Fruit fly (Drosophila melanogaster) whole organism, embryonic: ENCODE data around the gene CG33664.

Experiments used
- Atf3 ChIP-seq: fragments of 200-800 bp; sonication (Bioruptor generic); optimal IDR thresholded peaks from 3 replicates; lab custom pipeline; 2016; ENCODE audit warnings: missing biosample characterization, missing genetic modification characterization
- Awh ChIP-seq: fragments of 200-800 bp; sonication (Bioruptor generic); IDR thresholded peaks from 2 replicates; pipeline ENCODE4, ENCODE4 v1.3.6; 2022; ENCODE audit warnings: missing biosample characterization, missing genetic modification characterization
- CG10274 ChIP-seq: fragments of 200-800 bp; sonication (Bioruptor generic); optimal IDR thresholded peaks from 3 replicates; lab custom pipeline; 2017; ENCODE audit warnings: missing biosample characterization, mild to moderate bottlenecking, missing genetic modification characterization
- CG12236 ChIP-seq: fragments of 200-800 bp; sonication (Bioruptor generic); optimal IDR thresholded peaks from 2 replicates; lab custom pipeline; 2016; ENCODE audit warnings: missing biosample characterization, missing genetic modification characterization
- CG12659 ChIP-seq: fragments of 200-800 bp; sonication (Bioruptor generic); optimal IDR thresholded peaks from 3 replicates; lab custom pipeline; 2017; ENCODE audit warnings: mild to moderate bottlenecking, missing biosample characterization, missing genetic modification reagents, missing genetic modification characterization
- CG14667 ChIP-seq: fragments of 200-800 bp; sonication (Bioruptor generic); IDR thresholded peaks from 2 replicates; pipeline ENCODE4 v1.3.6; 2022; ENCODE audit warnings: missing biosample characterization, missing genetic modification characterization
- CG1529 ChIP-seq: fragments of 200-800 bp; sonication (Bioruptor generic); optimal IDR thresholded peaks from 3 replicates; lab custom pipeline; 2018; ENCODE audit warnings: missing biosample characterization, missing genetic modification characterization
- CG16863 ChIP-seq: fragments of 200-800 bp; sonication (Bioruptor generic); optimal IDR thresholded peaks from 3 replicates; lab custom pipeline; 2016; ENCODE audit warnings: missing biosample characterization, missing genetic modification characterization
- CG17385 ChIP-seq: fragments of 200-800 bp; sonication (Bioruptor generic); optimal IDR thresholded peaks from 3 replicates; lab custom pipeline; 2018; ENCODE audit warnings: missing biosample characterization, mild to moderate bottlenecking, missing genetic modification characterization
- CG18599 ChIP-seq: fragments of 200-800 bp; sonication (Bioruptor generic); optimal IDR thresholded peaks from 3 replicates; lab custom pipeline; 2017; ENCODE audit warnings: missing biosample characterization, missing genetic modification characterization, mild to moderate bottlenecking, moderate library complexity, missing genetic modification reagents
- CG2116 ChIP-seq: fragments of 200-800 bp; sonication (Bioruptor generic); optimal IDR thresholded peaks from 3 replicates; lab custom pipeline; 2018; ENCODE audit warnings: missing biosample characterization, mild to moderate bottlenecking, missing genetic modification characterization
- CG2120 ChIP-seq: fragments of 200-800 bp; sonication (Bioruptor generic); optimal IDR thresholded peaks from 3 replicates; lab custom pipeline; 2016; ENCODE audit warnings: missing biosample characterization, missing genetic modification characterization
- CG31365 ChIP-seq: fragments of 200-800 bp; sonication (Bioruptor generic); optimal IDR thresholded peaks from 2 replicates; lab custom pipeline; 2018; ENCODE audit warnings: missing biosample characterization, mild to moderate bottlenecking, missing genetic modification characterization
- CG34422 ChIP-seq: fragments of 200-800 bp; sonication (Bioruptor generic); IDR thresholded peaks from 3 replicates; pipeline ENCODE4 v1.3.6; 2022; ENCODE audit warnings: missing biosample characterization, missing genetic modification characterization
- CG6683 ChIP-seq: fragments of 200-800 bp; sonication (Bioruptor generic); optimal IDR thresholded peaks from 2 replicates; lab custom pipeline; 2017; ENCODE audit warnings: missing biosample characterization, mild to moderate bottlenecking, missing genetic modification characterization, missing genetic modification reagents
- CG7987 ChIP-seq: fragments of 200-800 bp; sonication (Bioruptor generic); optimal IDR thresholded peaks from 2 replicates; lab custom pipeline; 2018; ENCODE audit warnings: missing biosample characterization, mild to moderate bottlenecking, missing genetic modification characterization, moderate library complexity
- CG8359 ChIP-seq: fragments of 200-800 bp; sonication (Bioruptor generic); optimal IDR thresholded peaks from 2 replicates; lab custom pipeline; 2017; ENCODE audit warnings: missing biosample characterization, mild to moderate bottlenecking, missing genetic modification characterization, borderline replicate concordance
- CG9437 ChIP-seq: fragments of 200-800 bp; sonication (Bioruptor generic); optimal IDR thresholded peaks from 2 replicates; lab custom pipeline; 2018; ENCODE audit warnings: missing biosample characterization, mild to moderate bottlenecking, missing genetic modification characterization
- CG9876 ChIP-seq: fragments of 200-800 bp; sonication (Bioruptor generic); optimal IDR thresholded peaks from 2 replicates; lab custom pipeline; 2016; ENCODE audit warnings: missing biosample characterization, missing genetic modification characterization
- CkIIα-i1 ChIP-seq: fragments of 200-800 bp; sonication (Bioruptor generic); IDR thresholded peaks from 2 replicates; pipeline ENCODE4 v1.3.6; 2022; ENCODE audit warnings: missing biosample characterization, missing genetic modification characterization
- Dfd ChIP-seq, 2 experiments: fragments of >200 bp; optimal IDR thresholded peaks; 2 replicates each; lab custom pipeline; 2017; ENCODE audit warnings: missing biosample characterization in 2 of 2, missing genetic modification characterization in 2 of 2
- Dip2 ChIP-seq: fragments of 200-800 bp; sonication (Bioruptor generic); IDR thresholded peaks from 2 replicates; pipeline ENCODE4 v1.3.6; 2022; ENCODE audit warnings: missing biosample characterization, missing genetic modification characterization
- Dp ChIP-seq: fragments of 200-800 bp; sonication (Bioruptor generic); optimal IDR thresholded peaks from 2 replicates; lab custom pipeline; 2018; ENCODE audit warnings: missing biosample characterization, mild to moderate bottlenecking, missing genetic modification characterization, moderate library complexity
- Ets65A ChIP-seq: fragments of 200-800 bp; sonication (Bioruptor generic); peaks from one replicate; lab custom pipeline; 2016; ENCODE audit warnings: missing biosample characterization, missing genetic modification characterization
- H15 ChIP-seq: fragments of 200-800 bp; sonication (Bioruptor generic); IDR thresholded peaks from 3 replicates; pipeline ENCODE4 v1.3.6; 2022; ENCODE audit warnings: missing biosample characterization, missing genetic modification characterization
- Hmr ChIP-seq: fragments of 200-800 bp; sonication (Bioruptor generic); optimal IDR thresholded peaks from 3 replicates; lab custom pipeline; 2017; ENCODE audit warnings: mild to moderate bottlenecking, missing biosample characterization, missing genetic modification reagents, missing genetic modification characterization
- NFAT ChIP-seq: fragments of 200-800 bp; sonication (Bioruptor generic); IDR thresholded peaks from 2 replicates; pipeline ENCODE4 v1.3.6; 2022; ENCODE audit warnings: missing biosample characterization, missing genetic modification characterization
- Nf-YB ChIP-seq: fragments of 200-800 bp; sonication (Bioruptor generic); optimal IDR thresholded peaks from 3 replicates; lab custom pipeline; 2019; ENCODE audit warnings: missing biosample characterization, mild to moderate bottlenecking, missing genetic modification characterization, moderate library complexity
- NfI ChIP-seq: fragments of 200-800 bp; sonication (Bioruptor generic); optimal IDR thresholded peaks from 3 replicates; lab custom pipeline; 2018; ENCODE audit warnings: missing biosample characterization, mild to moderate bottlenecking, missing genetic modification characterization, moderate library complexity
- Spps ChIP-seq: fragments of 200-800 bp; sonication (Bioruptor generic); optimal IDR thresholded peaks from 2 replicates; lab custom pipeline; 2018; ENCODE audit warnings: missing biosample characterization, mild to moderate bottlenecking, missing genetic modification characterization
- Xbp1 ChIP-seq: fragments of 200-800 bp; sonication (Bioruptor generic); optimal IDR thresholded peaks from 3 replicates; lab custom pipeline; 2016; ENCODE audit warnings: missing biosample characterization, mild to moderate bottlenecking, missing genetic modification characterization
- YL-1 ChIP-seq: fragments of 200-800 bp; sonication (Bioruptor generic); optimal IDR thresholded peaks from 3 replicates; lab custom pipeline; 2017; ENCODE audit warnings: missing biosample characterization, mild to moderate bottlenecking, missing genetic modification characterization
- al ChIP-seq: fragments of 200-800 bp; sonication (Bioruptor generic); IDR thresholded peaks from 2 replicates; pipeline ENCODE4 v1.3.6; 2022; ENCODE audit warnings: missing biosample characterization, missing genetic modification characterization
- ase ChIP-seq: fragments of 200-800 bp; sonication (Bioruptor generic); IDR thresholded peaks from 3 replicates; pipeline ENCODE4 v1.3.6; 2022; ENCODE audit warnings: missing biosample characterization, missing genetic modification characterization
- btn ChIP-seq: fragments of 200-800 bp; sonication (Bioruptor generic); optimal IDR thresholded peaks from 2 replicates; lab custom pipeline; 2016; ENCODE audit warnings: missing biosample characterization, missing genetic modification characterization
- cad ChIP-seq: fragments of >200 bp; optimal IDR thresholded peaks from 2 replicates; lab custom pipeline; 2017; ENCODE audit warnings: missing biosample characterization, missing genetic modification characterization
- croc ChIP-seq: fragments of 200-800 bp; sonication (Bioruptor generic); conservative IDR thresholded peaks from 3 replicates; pipeline ENCODE4 v1.3.6; 2022; ENCODE audit warnings: missing biosample characterization, missing genetic modification characterization
- disco-r ChIP-seq: fragments of 200-800 bp; sonication (Bioruptor generic); optimal IDR thresholded peaks from 2 replicates; lab custom pipeline; 2016; ENCODE audit warnings: missing biosample characterization, missing genetic modification characterization
- fd3F ChIP-seq: fragments of 200-800 bp; sonication (Bioruptor generic); optimal IDR thresholded peaks from 2 replicates; lab custom pipeline; 2018; ENCODE audit warnings: missing biosample characterization, mild to moderate bottlenecking, missing genetic modification characterization, moderate library complexity
- insv ChIP-seq, 2 experiments: fragments of 200-800 bp; sonication (Bioruptor generic); optimal IDR thresholded peaks; 3 replicates each; lab custom pipeline; 2016 to 2018; ENCODE audit warnings: missing biosample characterization in 2 of 2, missing genetic modification characterization in 2 of 2
- knrl ChIP-seq: fragments of 200-800 bp; sonication (Bioruptor generic); IDR thresholded peaks from 3 replicates; pipeline ENCODE4 v1.3.6; 2022; ENCODE audit warnings: missing biosample characterization, missing genetic modification characterization; ENCODE audit not compliant: partially characterized antibody
- lab ChIP-seq: fragments of 200-800 bp; sonication (Bioruptor generic); optimal IDR thresholded peaks from 3 replicates; lab custom pipeline; 2017; ENCODE audit warnings: missing biosample characterization, missing genetic modification characterization, mild to moderate bottlenecking, moderate library complexity, missing genetic modification reagents
- lbe ChIP-seq: fragments of 200-800 bp; sonication (Bioruptor generic); optimal IDR thresholded peaks from 2 replicates; lab custom pipeline; 2016; ENCODE audit warnings: missing biosample characterization, mild to moderate bottlenecking, missing genetic modification characterization
- sd ChIP-seq: fragments of 200-800 bp; sonication (Bioruptor generic); optimal IDR thresholded peaks from 3 replicates; lab custom pipeline; 2018; ENCODE audit warnings: missing biosample characterization, mild to moderate bottlenecking, missing genetic modification characterization, moderate library complexity
- sisA ChIP-seq: fragments of 200-800 bp; sonication (Bioruptor generic); IDR thresholded peaks from 2 replicates; pipeline ENCODE4 v1.3.6; 2022; ENCODE audit warnings: missing biosample characterization, missing genetic modification characterization
- slp2 ChIP-seq: fragments of 200-800 bp; sonication (Bioruptor generic); optimal IDR thresholded peaks from 2 replicates; lab custom pipeline; 2016; ENCODE audit warnings: missing biosample characterization, missing genetic modification characterization
- sug ChIP-seq: fragments of 200-800 bp; optimal IDR thresholded peaks from 2 replicates; lab custom pipeline; 2019; ENCODE audit warnings: missing biosample characterization, mild to moderate bottlenecking, missing genetic modification characterization, moderate library complexity
- tin ChIP-seq: fragments of 200-800 bp; sonication (Bioruptor generic); optimal IDR thresholded peaks from 3 replicates; lab custom pipeline; 2016; ENCODE audit warnings: missing biosample characterization, missing genetic modification characterization
- tio ChIP-seq: fragments of 200-800 bp; sonication (Bioruptor generic); optimal IDR thresholded peaks from 2 replicates; lab custom pipeline; 2017; ENCODE audit warnings: missing biosample characterization, missing genetic modification characterization, inconsistent platforms
- zen ChIP-seq: fragments of 200-800 bp; sonication (Bioruptor generic); optimal IDR thresholded peaks from 3 replicates; lab custom pipeline; 2018; ENCODE audit warnings: missing biosample characterization, mild to moderate bottlenecking, missing genetic modification characterization, moderate library complexity

The CG33664 gene

dm6 chrX:6343786-6344537, 40.1 kb upstream of the CG33664 start (continued):
- no peak for TF ChIP-seq CkIIα-i1 (GFP tag; lab: Robert Waterston, UW)
- no peak for TF ChIP-seq slp2 (GFP tag; lab: Kevin White, UChicago)
- peak; percentile 20 for TF ChIP-seq Xbp1
- no peak for TF ChIP-seq CG6683 (GFP tag; lab: Kevin White, UChicago)
- no peak for TF ChIP-seq Spps (tag; lab: Kevin White, UChicago)
- TF ChIP-seq CG31365 (tag; lab: Kevin White, UChicago): no peak
- no peak for TF ChIP-seq knrl (GFP tag; lab: Robert Waterston, UW)
- peak; percentile 25 for TF ChIP-seq CG17385
- peak; percentile 86 for TF ChIP-seq Awh (GFP tag; lab: Robert Waterston, UW)
- TF ChIP-seq zen (tag; lab: Kevin White, UChicago): no peak
- TF ChIP-seq YL-1 (GFP tag; lab: Kevin White, UChicago): no peak
- peak; percentile 79; the same call in 2 of the 3 replicates for TF ChIP-seq ase (GFP tag; lab: Robert Waterston, UW)
- TF ChIP-seq btn (GFP tag; lab: Kevin White, UChicago): no peak
- peak; percentile 15 for TF ChIP-seq CG1529 (GFP tag; lab: Kevin White, UChicago)
- no peak for TF ChIP-seq insv (GFP tag; optimal IDR thresholded peaks at IDR 0.05; lab: Kevin White, UChicago)
- TF ChIP-seq Atf3 (GFP tag; lab: Kevin White, UChicago): no peak
- TF ChIP-seq CG34422: peak; percentile 68; the same call in 1 of the 3 replicates
- no peak for TF ChIP-seq CG9437
- no peak for TF ChIP-seq sug
- no peak for TF ChIP-seq disco-r (GFP tag; lab: Kevin White, UChicago)
- no peak for TF ChIP-seq CG2116 (GFP tag; lab: Kevin White, UChicago)
- no peak for TF ChIP-seq CG14667 (GFP tag; lab: Robert Waterston, UW)
- TF ChIP-seq H15 (GFP tag; lab: Robert Waterston, UW): 0 out of 3 replicates have a peak, but pooled peaks have one; percentile 54
- no peak; the same call in 2 of the 3 replicates for TF ChIP-seq croc
- TF ChIP-seq al (GFP tag; lab: Robert Waterston, UW): no peak
- TF ChIP-seq CG16863 (GFP tag; lab: Kevin White, UChicago): peak; percentile 21
- TF ChIP-seq CG9876: no peak
- TF ChIP-seq CG18599: peak; percentile 2
- no peak for TF ChIP-seq NfI (GFP tag; lab: Kevin White, UChicago)
- TF ChIP-seq CG12659 (GFP tag; lab: Kevin White, UChicago): no peak
- no peak for TF ChIP-seq Dfd (GFP tag; optimal IDR thresholded peaks at IDR 0.05; lab: Kevin White, UChicago)
- no peak for TF ChIP-seq sd (tag; lab: Kevin White, UChicago)
- TF ChIP-seq Nf-YB (GFP tag; lab: Kevin White, UChicago): no peak
- no peak for TF ChIP-seq CG8359 (GFP tag; lab: Kevin White, UChicago)
- TF ChIP-seq NFAT (GFP tag; lab: Robert Waterston, UW): no peak; the same call in 1 of the 2 replicates
- no peak for TF ChIP-seq Hmr
- TF ChIP-seq CG7987 (GFP tag; lab: Kevin White, UChicago): no peak
- no peak for TF ChIP-seq CG12236 (GFP tag; lab: Kevin White, UChicago)
- TF ChIP-seq CG2120 (GFP tag; lab: Kevin White, UChicago): no peak
- TF ChIP-seq CG10274 (GFP tag; lab: Kevin White, UChicago): no peak
- TF ChIP-seq fd3F (GFP tag; lab: Kevin White, UChicago): no peak
- no peak for TF ChIP-seq Dip2 (GFP tag; lab: Robert Waterston, UW)
- no peak for TF ChIP-seq cad
- TF ChIP-seq Ets65A (GFP tag; lab: Kevin White, UChicago): peak; percentile 13
- TF ChIP-seq Dp: no peak
- TF ChIP-seq tin: no peak
- TF ChIP-seq tio (GFP tag; lab: Kevin White, UChicago): no peak
- peak; percentile 91 for TF ChIP-seq lbe
- TF ChIP-seq sisA: peak; percentile 57
- TF ChIP-seq lab (GFP tag; lab: Kevin White, UChicago): peak; percentile 4
